Worm (Caenorhabditis elegans) whole organism, mixed stage, embryonic: ENCODE data around the gene C37H5.5.

Source experiments
- blmp-1 ChIP-seq: fragments of 150-350 bp; optimal IDR thresholded peaks from 2 replicates; lab custom pipeline; 2014; ENCODE audit warnings: missing biosample characterization, missing genetic modification characterization
- lin-13 ChIP-seq: fragments of 150-350 bp; optimal IDR thresholded peaks from 2 replicates; lab custom pipeline; 2014; ENCODE audit warnings: missing biosample characterization, missing genetic modification characterization
- lsy-2 ChIP-seq: fragments of 150-350 bp; optimal IDR thresholded peaks from 2 replicates; lab custom pipeline; 2014; ENCODE audit warnings: missing biosample characterization, missing genetic modification characterization
- nhr-12 ChIP-seq: fragments of 150-350 bp; optimal IDR thresholded peaks from 2 replicates; lab custom pipeline; 2014; ENCODE audit warnings: missing biosample characterization, missing genetic modification characterization
- nhr-237 ChIP-seq: fragments of 150-350 bp; optimal IDR thresholded peaks from 2 replicates; lab custom pipeline; 2014; ENCODE audit warnings: missing biosample characterization, missing genetic modification characterization
- nhr-76 ChIP-seq: sonication (generic microtip); optimal IDR thresholded peaks from 2 replicates; lab custom pipeline; 2017; ENCODE audit warnings: missing biosample characterization, missing genetic modification characterization
- pha-4 ChIP-seq: fragments of 150-350 bp; optimal IDR thresholded peaks from 2 replicates; lab custom pipeline; 2018; ENCODE audit warnings: missing biosample characterization, missing genetic modification reagents, missing genetic modification characterization
- snpc-4 ChIP-seq: fragments of 150-350 bp; optimal IDR thresholded peaks from 2 replicates; lab custom pipeline; 2014; ENCODE audit warnings: missing biosample characterization, missing genetic modification characterization
- unc-39 ChIP-seq: fragments of 150-350 bp; optimal IDR thresholded peaks from 2 replicates; lab custom pipeline; 2014; ENCODE audit warnings: missing biosample characterization, missing genetic modification characterization
- unc-62 ChIP-seq: fragments of 150-350 bp; optimal IDR thresholded peaks from 2 replicates; lab custom pipeline; 2014; ENCODE audit warnings: missing biosample characterization, missing genetic modification reagents, missing genetic modification characterization
- ztf-11 ChIP-seq: fragments of 150-350 bp; optimal IDR thresholded peaks from 2 replicates; lab custom pipeline; 2014; ENCODE audit warnings: missing biosample characterization, missing genetic modification characterization

DNA sequence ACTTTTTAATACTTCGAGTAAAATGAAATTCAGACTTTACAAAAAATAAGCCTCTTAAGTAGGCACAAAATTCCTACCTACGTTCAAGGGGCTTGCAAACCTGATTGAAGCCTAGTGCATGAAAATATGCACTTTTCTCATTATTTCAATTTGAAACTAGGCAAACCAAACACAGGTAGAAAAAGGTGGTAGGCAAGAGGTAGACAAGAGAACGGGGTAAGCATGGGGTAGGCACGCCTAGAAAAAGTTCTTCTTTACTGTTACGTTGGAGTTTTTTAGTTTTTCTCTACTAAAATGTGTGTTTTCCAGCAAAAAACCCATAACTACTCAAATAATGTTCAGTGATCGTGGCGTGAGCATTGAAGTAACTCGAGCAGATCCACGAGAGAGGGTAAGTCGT is 24.0 kb downstream of the C37H5.5 start, which contains the start of gene nex-4:
- TF ChIP-seq lin-13 = no peak
- no peak for TF ChIP-seq lsy-2 (tag; lab: Kevin White, UChicago)
- TF ChIP-seq nhr-76 (tag; lab: Kevin White, UChicago) = no peak
- TF ChIP-seq pha-4 (tag; lab: Kevin White, UChicago) = no peak
- no peak for TF ChIP-seq nhr-237 (tag; lab: Kevin White, UChicago)
- no peak for TF ChIP-seq unc-62 (GFP tag; lab: Kevin White, UChicago)
- no peak for TF ChIP-seq blmp-1 (tag; lab: Kevin White, UChicago)
- no peak for TF ChIP-seq nhr-12 (tag; lab: Kevin White, UChicago)
- no peak for TF ChIP-seq unc-39 (tag; lab: Kevin White, UChicago)
- no peak for TF ChIP-seq ztf-11 (tag; lab: Kevin White, UChicago)
- TF ChIP-seq snpc-4 = no peak
